Worm (Caenorhabditis elegans) whole organism, mixed stage, embryonic: Measurements from ENCODE around the gene csp-1.

Experiments
- ces-1 ChIP-seq: fragments of 150-350 bp; optimal IDR thresholded peaks from 2 replicates; lab custom pipeline; 2014; ENCODE audit warnings: missing biosample characterization, missing genetic modification reagents, missing genetic modification characterization
- elt-1 ChIP-seq: sonication (generic microtip); optimal IDR thresholded peaks from 2 replicates; lab custom pipeline; 2017; ENCODE audit warnings: missing genetic modification characterization, mild to moderate bottlenecking, missing compliant biosample characterization, antibody characterized with exemption, moderate library complexity, borderline replicate concordance; ENCODE audit not compliant: insufficient read depth
- nhr-237 ChIP-seq: fragments of 150-350 bp; optimal IDR thresholded peaks from 2 replicates; lab custom pipeline; 2014; ENCODE audit warnings: missing biosample characterization, missing genetic modification characterization
- nhr-76 ChIP-seq: sonication (generic microtip); optimal IDR thresholded peaks from 2 replicates; lab custom pipeline; 2017; ENCODE audit warnings: missing biosample characterization, missing genetic modification characterization
- snpc-4 ChIP-seq: fragments of 150-350 bp; optimal IDR thresholded peaks from 2 replicates; lab custom pipeline; 2014; ENCODE audit warnings: missing biosample characterization, missing genetic modification characterization

DNA sequence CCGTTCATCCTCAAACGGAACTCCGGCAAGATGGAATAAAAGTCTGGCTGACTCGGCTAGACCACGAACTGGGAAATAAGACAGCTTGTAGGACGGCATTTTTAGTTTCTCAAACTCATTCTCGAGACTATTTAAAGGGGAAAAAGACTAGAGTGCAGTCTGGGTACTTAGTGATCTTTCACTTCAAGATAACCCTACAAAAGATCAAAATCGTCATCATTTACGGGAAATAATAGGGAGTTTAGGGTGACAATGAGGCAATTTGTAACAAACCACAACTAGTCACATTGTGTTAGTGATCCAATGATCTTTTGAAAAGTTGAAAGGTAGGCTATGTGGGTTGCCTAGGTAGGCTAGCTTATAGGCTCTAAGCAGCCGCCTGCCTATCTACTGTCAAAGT lies 15.0 kb downstream of the csp-1 start, which contains the start of gene gst-14:
- TF ChIP-seq elt-1 (tag; lab: Kevin White, UChicago) (no peak), nhr-76 (no peak), ces-1 (GFP tag; lab: Kevin White, UChicago) (no peak), snpc-4 (tag; lab: Kevin White, UChicago) (no peak), nhr-237 (tag; lab: Kevin White, UChicago) (no peak)
